Worm (Caenorhabditis elegans): ENCODE data around the gene srw-16.

DNA sequence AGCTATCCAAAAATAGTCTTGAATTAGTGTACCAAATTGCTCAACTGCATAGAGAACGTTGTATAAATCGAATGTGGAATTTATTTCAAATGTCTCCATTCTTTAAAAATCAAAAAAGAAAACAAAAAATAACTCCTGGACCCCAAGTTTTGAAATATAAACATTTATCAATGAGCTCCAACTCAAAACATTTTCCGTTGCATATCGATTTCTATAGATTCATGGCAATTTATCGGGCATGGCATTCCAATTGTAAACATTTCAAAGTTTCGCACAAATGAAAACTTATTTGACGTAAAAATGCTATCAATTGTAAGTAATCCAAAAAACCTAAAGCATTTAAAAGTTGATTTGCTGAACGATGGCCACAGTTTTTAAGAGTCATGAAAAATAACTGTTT is 36.1 kb downstream of the srw-16 start, which contains the start of gene srw-12:
- TF ChIP-seq mel-28 (tag; optimal IDR thresholded peaks at IDR 0.05; ENCODE audit: borderline replicate concordance), result no peak
- no peak for TF ChIP-seq ztf-3 (GFP tag; optimal IDR thresholded peaks at IDR 0.05)
- TF ChIP-seq bed-1 (GFP tag; IDR thresholded peaks at IDR 0.05), result no peak
- TF ChIP-seq cebp-2 (GFP tag; IDR thresholded peaks at IDR 0.05), result no peak
- no peak for TF ChIP-seq dpl-1 (GFP tag; optimal IDR thresholded peaks at IDR 0.05)
- no peak for TF ChIP-seq hlh-26 (GFP tag; conservative IDR thresholded peaks at IDR 0.05)
- no peak for TF ChIP-seq Y56A3A.18 (GFP tag; IDR thresholded peaks at IDR 0.05)
- TF ChIP-seq sea-2 (GFP tag; IDR thresholded peaks at IDR 0.05), result no peak
- TF ChIP-seq sptf-2 (GFP tag; optimal IDR thresholded peaks at IDR 0.05), result no peak

Measured in whole organism, young adult.